Worm (Caenorhabditis elegans) whole organism, L4/young adult: Measurements from ENCODE around the gene srz-63.

Experiments used
- W03F9.2 ChIP-seq: fragments of 150-350 bp; optimal IDR thresholded peaks from 2 replicates; lab custom pipeline; 2014; ENCODE audit warnings: missing biosample characterization, missing genetic modification characterization
- dao-5 ChIP-seq: sonication (generic microtip); optimal IDR thresholded peaks from 2 replicates; lab custom pipeline; 2016; ENCODE audit warnings: missing genotype, missing genetic modification characterization, moderate library complexity, missing compliant biosample characterization

ce11 chrII:1241176-1241730 is 37.2 kb upstream of the srz-63 start:
- TF ChIP-seq dao-5 (tag; lab: Kevin White, UChicago) (no peak), W03F9.2 (tag; lab: Kevin White, UChicago) (no peak)
